Fruit fly (Drosophila melanogaster) whole organism, pupa: Measurements from ENCODE around the gene Sfp77F.

Experiments
- CG10348 ChIP-seq: fragments of 200-800 bp; sonication (Bioruptor generic); IDR thresholded peaks from 2 replicates; pipeline ENCODE4 v1.3.6; 2022; ENCODE audit warnings: missing biosample characterization, missing genetic modification characterization
- CG13204 ChIP-seq: fragments of 200-800 bp; sonication (Bioruptor generic); optimal IDR thresholded peaks from 2 replicates; lab custom pipeline; 2018; ENCODE audit warnings: missing biosample characterization, mild to moderate bottlenecking, missing genetic modification characterization, moderate library complexity
- CG14655 ChIP-seq: fragments of 200-800 bp; sonication (Bioruptor generic); optimal IDR thresholded peaks from 3 replicates; lab custom pipeline; 2017; ENCODE audit warnings: mild to moderate bottlenecking, missing biosample characterization, missing genetic modification reagents, missing genetic modification characterization
- CG15710 ChIP-seq: fragments of 200-800 bp; sonication (Bioruptor generic); optimal IDR thresholded peaks from 2 replicates; lab custom pipeline; 2018; ENCODE audit warnings: missing biosample characterization, mild to moderate bottlenecking, missing genetic modification characterization, moderate library complexity
- Pif1A ChIP-seq: fragments of 200-800 bp; sonication (Bioruptor generic); optimal IDR thresholded peaks from 3 replicates; lab custom pipeline; 2016; ENCODE audit warnings: missing biosample characterization, missing genetic modification characterization
- Snoo ChIP-seq: fragments of 200-800 bp; sonication (Bioruptor generic); optimal IDR thresholded peaks from 3 replicates; lab custom pipeline; 2017; ENCODE audit warnings: missing biosample characterization, mild to moderate bottlenecking, missing genetic modification characterization, inconsistent platforms
- fd96Ca ChIP-seq: fragments of 200-800 bp; sonication (Bioruptor generic); IDR thresholded peaks from 3 replicates; pipeline ENCODE4 v1.3.6; 2022; ENCODE audit warnings: missing biosample characterization, missing genetic modification characterization
- gl ChIP-seq: fragments of 200-800 bp; sonication (Bioruptor generic); optimal IDR thresholded peaks from 2 replicates; lab custom pipeline; 2018; ENCODE audit warnings: missing biosample characterization, mild to moderate bottlenecking, missing genetic modification characterization

- TF ChIP-seq CG14655 (no peak), CG15710 (no peak), Snoo (tag; lab: Kevin White, UChicago) (no peak), CG13204 (no peak), fd96Ca (GFP tag; lab: Robert Waterston, UW) (no peak), Pif1A (GFP tag; lab: Kevin White, UChicago) (no peak), CG10348 (no peak), gl (tag; lab: Kevin White, UChicago) (no peak)
These were observed 9.7 kb upstream of the Sfp77F start for dm6 chr3L:20906959-20907358.
